Fruit fly (Drosophila melanogaster) whole organism, embryonic: ENCODE measurements around the gene Sec24CD.
A peak's percentile ranks its signal among the peaks of the same experiment; 100 is the strongest.

Experiments used
- Adf1 ChIP-seq: fragments of 200-800 bp; sonication (Bioruptor generic); IDR thresholded peaks from 2 replicates; pipeline ENCODE4 v1.3.6; 2022; ENCODE audit warnings: missing biosample characterization, missing genetic modification characterization
- CG10565 ChIP-seq: fragments of 200-800 bp; sonication (Bioruptor generic); optimal IDR thresholded peaks from 3 replicates; lab custom pipeline; 2016; ENCODE audit warnings: missing biosample characterization, mild to moderate bottlenecking, missing genetic modification characterization
- CG11696 ChIP-seq: fragments of 200-800 bp; sonication (Bioruptor generic); IDR thresholded peaks from 2 replicates; pipeline ENCODE4 v1.3.6; 2022; ENCODE audit warnings: missing biosample characterization, missing genetic modification characterization
- CG12299 ChIP-seq: fragments of 200-800 bp; sonication (Bioruptor generic); optimal IDR thresholded peaks from 2 replicates; lab custom pipeline; 2018; ENCODE audit warnings: missing biosample characterization, mild to moderate bottlenecking, missing genetic modification characterization
- CG12659 ChIP-seq: fragments of 200-800 bp; sonication (Bioruptor generic); optimal IDR thresholded peaks from 3 replicates; lab custom pipeline; 2017; ENCODE audit warnings: mild to moderate bottlenecking, missing biosample characterization, missing genetic modification reagents, missing genetic modification characterization
- CG12744 ChIP-seq: fragments of 200-800 bp; sonication (Bioruptor generic); optimal IDR thresholded peaks from 2 replicates; lab custom pipeline; 2016; ENCODE audit warnings: missing biosample characterization, missing genetic modification characterization
- CG13287 ChIP-seq: fragments of 200-800 bp; sonication (Bioruptor generic); IDR thresholded peaks from 2 replicates; pipeline ENCODE4 v1.3.6; 2022; ENCODE audit warnings: missing biosample characterization, missing genetic modification characterization; ENCODE audit not compliant: partially characterized antibody
- CG15073 ChIP-seq: fragments of 200-800 bp; sonication (Bioruptor generic); optimal IDR thresholded peaks from 2 replicates; lab custom pipeline; 2016; ENCODE audit warnings: missing biosample characterization, missing genetic modification characterization
- CG15269 ChIP-seq: fragments of 200-800 bp; sonication (Bioruptor generic); optimal IDR thresholded peaks from 2 replicates; lab custom pipeline; 2018; ENCODE audit warnings: missing biosample characterization, mild to moderate bottlenecking, missing genetic modification characterization, moderate library complexity
- CG1602 ChIP-seq: fragments of 200-800 bp; sonication (Bioruptor generic); optimal IDR thresholded peaks from 3 replicates; lab custom pipeline; 2016; ENCODE audit warnings: missing biosample characterization, missing genetic modification characterization
- CG17359 ChIP-seq: fragments of 200-800 bp; sonication (Bioruptor generic); optimal IDR thresholded peaks from 3 replicates; lab custom pipeline; 2018; ENCODE audit warnings: missing biosample characterization, mild to moderate bottlenecking, missing genetic modification characterization, moderate library complexity
- CG17612 ChIP-seq: fragments of 200-800 bp; sonication (Bioruptor generic); IDR thresholded peaks from 2 replicates; pipeline ENCODE4 v1.3.6; 2022; ENCODE audit warnings: missing biosample characterization, missing genetic modification characterization
- CG1832 ChIP-seq: fragments of 200-800 bp; sonication (Bioruptor generic); optimal IDR thresholded peaks from 2 replicates; lab custom pipeline; 2017; ENCODE audit warnings: missing biosample characterization, mild to moderate bottlenecking, missing genetic modification characterization, inconsistent platforms
- CG2116 ChIP-seq: fragments of 200-800 bp; sonication (Bioruptor generic); optimal IDR thresholded peaks from 3 replicates; lab custom pipeline; 2018; ENCODE audit warnings: missing biosample characterization, mild to moderate bottlenecking, missing genetic modification characterization
- CG4282 ChIP-seq: fragments of 200-800 bp; sonication (Bioruptor generic); optimal IDR thresholded peaks from 2 replicates; lab custom pipeline; 2016; ENCODE audit warnings: missing biosample characterization, missing genetic modification characterization
- CG7372 ChIP-seq: fragments of 200-800 bp; sonication (Bioruptor generic); IDR thresholded peaks from 2 replicates; pipeline ENCODE4 v1.3.6; 2022; ENCODE audit warnings: missing biosample characterization, missing genetic modification characterization
- CTCF ChIP-seq: fragments of 200-800 bp; sonication (Bioruptor generic); optimal IDR thresholded peaks from 2 replicates; lab custom pipeline; 2017; ENCODE audit warnings: missing biosample characterization, mild to moderate bottlenecking, missing genetic modification characterization, moderate library complexity
- Dfd ChIP-seq, 2 experiments: fragments of >200 bp; optimal IDR thresholded peaks; 2 replicates each; lab custom pipeline; 2017; ENCODE audit warnings: missing biosample characterization in 2 of 2, missing genetic modification characterization in 2 of 2
- Drgx ChIP-seq: fragments of 200-800 bp; sonication (Bioruptor generic); IDR thresholded peaks from 2 replicates; pipeline ENCODE4 v1.3.6; 2022; ENCODE audit warnings: missing biosample characterization, missing genetic modification characterization
- Fer3 ChIP-seq: fragments of 200-800 bp; sonication (Bioruptor generic); optimal IDR thresholded peaks from 2 replicates; lab custom pipeline; 2018; ENCODE audit warnings: missing biosample characterization, mild to moderate bottlenecking, missing genetic modification characterization, moderate library complexity
- Hmr ChIP-seq: fragments of 200-800 bp; sonication (Bioruptor generic); optimal IDR thresholded peaks from 3 replicates; lab custom pipeline; 2017; ENCODE audit warnings: mild to moderate bottlenecking, missing biosample characterization, missing genetic modification reagents, missing genetic modification characterization
- Hmx ChIP-seq: fragments of 200-800 bp; sonication (Bioruptor generic); optimal IDR thresholded peaks from 2 replicates; lab custom pipeline; 2016; ENCODE audit warnings: missing biosample characterization, missing genetic modification characterization
- Max ChIP-seq: fragments of 200-800 bp; sonication (Bioruptor generic); optimal IDR thresholded peaks from 2 replicates; lab custom pipeline; 2016; ENCODE audit warnings: missing biosample characterization, mild to moderate bottlenecking, missing genetic modification characterization
- Myb ChIP-seq: fragments of 200-800 bp; sonication (Bioruptor generic); optimal IDR thresholded peaks from 2 replicates; lab custom pipeline; 2016; ENCODE audit warnings: missing biosample characterization, missing genetic modification characterization
- Neu2 ChIP-seq: fragments of 200-800 bp; sonication (Bioruptor generic); optimal IDR thresholded peaks from 3 replicates; lab custom pipeline; 2016; ENCODE audit warnings: missing biosample characterization, missing genetic modification characterization, borderline replicate concordance
- Optix ChIP-seq: fragments of 200-800 bp; sonication (Bioruptor generic); IDR thresholded peaks from 3 replicates; pipeline ENCODE4 v1.3.6; 2022; ENCODE audit warnings: missing biosample characterization, missing genetic modification characterization
- PHDP ChIP-seq: fragments of 200-800 bp; sonication (Bioruptor generic); optimal IDR thresholded peaks from 3 replicates; lab custom pipeline; 2018; ENCODE audit warnings: missing biosample characterization, mild to moderate bottlenecking, missing genetic modification characterization, moderate library complexity
- Pdp1 ChIP-seq, 2 experiments: fragments of 200-800 bp; sonication (Bioruptor generic); optimal IDR thresholded peaks; 3 replicates each; lab custom pipeline; 2016; ENCODE audit warnings: missing biosample characterization in 2 of 2, missing genetic modification characterization in 2 of 2, mild to moderate bottlenecking in 1 of 2, moderate library complexity in 1 of 2
- Sin3A ChIP-seq: fragments of >200 bp; optimal IDR thresholded peaks from 2 replicates; lab custom pipeline; 2018
- Ssrp ChIP-seq: fragments of 200-800 bp; sonication (Bioruptor generic); optimal IDR thresholded peaks from 2 replicates; lab custom pipeline; 2018; ENCODE audit warnings: missing biosample characterization, mild to moderate bottlenecking, missing genetic modification characterization, moderate library complexity
- TFAM ChIP-seq: fragments of 200-800 bp; sonication (Bioruptor generic); optimal IDR thresholded peaks from 2 replicates; lab custom pipeline; 2017; ENCODE audit warnings: missing biosample characterization, missing genetic modification characterization, inconsistent platforms
- bigmax ChIP-seq: fragments of 200-800 bp; sonication (Bioruptor generic); optimal IDR thresholded peaks from 2 replicates; lab custom pipeline; 2018; ENCODE audit warnings: missing biosample characterization, mild to moderate bottlenecking, missing genetic modification characterization
- crp ChIP-seq, 2 experiments: fragments of 200-800 bp; sonication (Bioruptor generic); optimal IDR thresholded peaks; 2 replicates in 1 of 2; 3 replicates in 1 of 2; lab custom pipeline; 2017; ENCODE audit warnings: missing biosample characterization in 2 of 2, missing genetic modification characterization in 2 of 2, mild to moderate bottlenecking in 1 of 2, moderate library complexity in 1 of 2
- da ChIP-seq: fragments of 200-800 bp; sonication (Bioruptor generic); optimal IDR thresholded peaks from 2 replicates; lab custom pipeline; 2016; ENCODE audit warnings: missing biosample characterization, missing genetic modification characterization
- dimm ChIP-seq: fragments of 200-800 bp; sonication (Bioruptor generic); IDR thresholded peaks from 2 replicates; pipeline ENCODE4 v1.3.6; 2022; ENCODE audit warnings: missing biosample characterization, missing genetic modification characterization
- dmrt99B ChIP-seq: fragments of 200-800 bp; sonication (Bioruptor generic); optimal IDR thresholded peaks from 2 replicates; lab custom pipeline; 2018; ENCODE audit warnings: missing biosample characterization, mild to moderate bottlenecking, missing genetic modification characterization, moderate library complexity
- grau ChIP-seq: fragments of 200-800 bp; optimal IDR thresholded peaks from 3 replicates; lab custom pipeline; 2019; ENCODE audit warnings: missing biosample characterization, mild to moderate bottlenecking, missing genetic modification characterization, moderate library complexity
- mld ChIP-seq: fragments of 200-800 bp; sonication (Bioruptor generic); IDR thresholded peaks from 3 replicates; pipeline ENCODE4 v1.3.6; 2022; ENCODE audit warnings: missing biosample characterization, missing genetic modification characterization; ENCODE audit not compliant: partially characterized antibody
- nerfin-2 ChIP-seq: fragments of 200-800 bp; sonication (Bioruptor generic); IDR thresholded peaks from 2 replicates; pipeline ENCODE4 v1.3.6; 2022; ENCODE audit warnings: missing biosample characterization, missing genetic modification characterization; ENCODE audit not compliant: partially characterized antibody
- nmo ChIP-seq: fragments of 200-800 bp; sonication (Bioruptor generic); optimal IDR thresholded peaks from 2 replicates; lab custom pipeline; 2018; ENCODE audit warnings: missing biosample characterization, mild to moderate bottlenecking, missing genetic modification characterization, moderate library complexity
- odd ChIP-seq: fragments of 200-800 bp; sonication (Bioruptor generic); optimal IDR thresholded peaks from 2 replicates; lab custom pipeline; 2017; ENCODE audit warnings: missing biosample characterization, mild to moderate bottlenecking, missing genetic modification characterization
- onecut ChIP-seq: fragments of 200-800 bp; sonication (Bioruptor generic); IDR thresholded peaks from 2 replicates; pipeline ENCODE4 v1.3.6; 2022; ENCODE audit warnings: missing biosample characterization, missing genetic modification characterization
- pho ChIP-seq: fragments of 200-800 bp; sonication (Bioruptor generic); optimal IDR thresholded peaks from 2 replicates; lab custom pipeline; 2016; ENCODE audit warnings: missing biosample characterization, missing genetic modification characterization
- pnt ChIP-seq: fragments of 200-800 bp; sonication (Bioruptor generic); optimal IDR thresholded peaks from 3 replicates; lab custom pipeline; 2016; ENCODE audit warnings: missing biosample characterization, missing genetic modification characterization
- sc ChIP-seq, 3 experiments: fragments of >200 bp in 2 of 3; fragments of 200-800 bp in 1 of 3; sonication (Bioruptor generic) in 1 of 3; optimal IDR thresholded peaks; 2 replicates in 2 of 3; 3 replicates in 1 of 3; lab custom pipeline; 2017; ENCODE audit warnings: mild to moderate bottlenecking in 1 of 3, missing biosample characterization in 1 of 3, missing genetic modification characterization in 1 of 3, missing genetic modification reagents in 1 of 3
- scrt ChIP-seq: fragments of 200-800 bp; sonication (Bioruptor generic); optimal IDR thresholded peaks from 2 replicates; lab custom pipeline; 2018; ENCODE audit warnings: missing biosample characterization, mild to moderate bottlenecking, missing genetic modification characterization, moderate library complexity
- sd ChIP-seq: fragments of 200-800 bp; sonication (Bioruptor generic); optimal IDR thresholded peaks from 3 replicates; lab custom pipeline; 2018; ENCODE audit warnings: missing biosample characterization, mild to moderate bottlenecking, missing genetic modification characterization, moderate library complexity
- sug ChIP-seq: fragments of 200-800 bp; optimal IDR thresholded peaks from 2 replicates; lab custom pipeline; 2019; ENCODE audit warnings: missing biosample characterization, mild to moderate bottlenecking, missing genetic modification characterization, moderate library complexity
- unc-4 ChIP-seq: fragments of 200-800 bp; sonication (Bioruptor generic); IDR thresholded peaks from 2 replicates; pipeline ENCODE4 v1.3.6; 2022; ENCODE audit warnings: missing biosample characterization, missing genetic modification characterization; ENCODE audit not compliant: partially characterized antibody
- vfl ChIP-seq: fragments of 200-800 bp; sonication (Bioruptor generic); optimal IDR thresholded peaks from 2 replicates; lab custom pipeline; 2016; ENCODE audit warnings: missing biosample characterization, missing genetic modification characterization

Sec24CD gene

DNA sequence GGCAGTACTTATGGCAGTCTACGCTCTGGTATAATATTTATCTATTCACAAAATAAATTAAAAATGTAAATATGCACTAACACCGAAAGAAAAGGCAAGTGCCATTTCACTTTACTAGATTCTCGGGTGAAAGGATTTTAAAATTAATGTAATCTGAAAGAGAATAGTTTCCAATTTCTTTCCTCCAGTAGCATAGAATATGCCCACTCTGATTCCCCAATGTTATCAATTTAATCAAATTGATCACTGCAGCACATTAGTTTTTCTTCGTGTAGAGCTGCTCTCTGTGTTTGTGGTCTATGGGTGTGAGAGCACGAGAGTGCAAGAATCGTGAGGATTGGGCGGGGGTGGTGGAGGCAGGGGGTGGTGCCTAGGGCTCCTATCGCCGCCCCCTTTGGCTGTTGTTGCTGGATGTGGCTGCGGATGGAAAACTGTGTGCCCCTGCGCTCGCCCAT is 35.5 kb downstream of the Sec24CD start (continued):
- peak; percentile 64 for TF ChIP-seq CG12299 (tag; lab: Kevin White, UChicago)
- TF ChIP-seq Ssrp = peak; percentile 88
- TF ChIP-seq da (GFP tag; lab: Kevin White, UChicago) = no peak
- TF ChIP-seq CG1832 = no peak
- no peak for TF ChIP-seq pho (GFP tag; lab: Kevin White, UChicago)
- peak; percentile 77 for TF ChIP-seq CG1602 (GFP tag; lab: Kevin White, UChicago)
- peak; percentile 88 for TF ChIP-seq Drgx
- TF ChIP-seq PHDP = peak; percentile 85
- peak; percentile 18 for TF ChIP-seq Myb (GFP tag; lab: Kevin White, UChicago)
- peak; percentile 82 for TF ChIP-seq dmrt99B (tag; lab: Kevin White, UChicago)
- TF ChIP-seq CG10565 (GFP tag; lab: Kevin White, UChicago) = peak; percentile 44
- TF ChIP-seq sc (optimal IDR thresholded peaks at IDR 0.05; lab: Kevin White, UChicago) = no peak
- peak; percentile 96 for TF ChIP-seq sc (GFP tag; optimal IDR thresholded peaks at IDR 0.05; lab: Kevin White, UChicago)
- 0 out of 2 replicates have a peak, but pooled peaks have one; percentile 21 for TF ChIP-seq CG11696 (GFP tag; lab: Robert Waterston, UW)
- no peak for TF ChIP-seq CG13287 (GFP tag; lab: Robert Waterston, UW)
- TF ChIP-seq CG4282 (GFP tag; lab: Kevin White, UChicago) = no peak
- no peak for TF ChIP-seq CG12744 (GFP tag; lab: Kevin White, UChicago)
- TF ChIP-seq odd (GFP tag; lab: Kevin White, UChicago) = peak; percentile 75
- TF ChIP-seq dimm (GFP tag; lab: Robert Waterston, UW) = 0 out of 2 replicates have a peak, but pooled peaks have one; percentile 31
- TF ChIP-seq Sin3A = no peak
- no peak for TF ChIP-seq sd (tag; lab: Kevin White, UChicago)
- peak; percentile 32 for TF ChIP-seq sug (tag; lab: Kevin White, UChicago)
- TF ChIP-seq vfl (GFP tag; lab: Kevin White, UChicago) = no peak
- peak; percentile 67 for TF ChIP-seq TFAM (GFP tag; lab: Kevin White, UChicago)
- TF ChIP-seq Hmx = no peak
- peak; percentile 79 for TF ChIP-seq pnt
- peak; percentile 28; the same call in 1 of the 2 replicates for TF ChIP-seq CG7372 (GFP tag; lab: Robert Waterston, UW)
- TF ChIP-seq scrt = peak; percentile 62
- TF ChIP-seq unc-4 (GFP tag; lab: Robert Waterston, UW) = no peak
- TF ChIP-seq Dfd (GFP tag; optimal IDR thresholded peaks at IDR 0.05; lab: Kevin White, UChicago) = no peak
- peak; percentile 75 for TF ChIP-seq grau (tag; lab: Kevin White, UChicago)
- no peak for TF ChIP-seq CG17612 (GFP tag; lab: Robert Waterston, UW)
- peak; percentile 44 for TF ChIP-seq CG2116
- peak; percentile 75 for TF ChIP-seq Optix
- peak; percentile 94 for TF ChIP-seq nmo (GFP tag; lab: Kevin White, UChicago)
- peak; percentile 38 for TF ChIP-seq CTCF (GFP tag; lab: Kevin White, UChicago)
- peak; percentile 71 for TF ChIP-seq CG12659 (GFP tag; lab: Kevin White, UChicago)
- TF ChIP-seq Max (GFP tag; lab: Kevin White, UChicago) = peak; percentile 81
- TF ChIP-seq mld (GFP tag; lab: Robert Waterston, UW) = no peak
- peak; percentile 42 to 70 for TF ChIP-seq Pdp1 (GFP tag; optimal IDR thresholded peaks at IDR 0.05; lab: Kevin White, UChicago)
- TF ChIP-seq nerfin-2 (GFP tag; lab: Robert Waterston, UW) = no peak
- TF ChIP-seq CG17359 (tag; lab: Kevin White, UChicago) = peak; percentile 89
- peak; percentile 45 for TF ChIP-seq Hmr (GFP tag; lab: Kevin White, UChicago)
- TF ChIP-seq Fer3 = peak; percentile 60
- peak; percentile 50 for TF ChIP-seq CG15269 (tag; lab: Kevin White, UChicago)
- TF ChIP-seq CG15073 (GFP tag; lab: Kevin White, UChicago) = peak; percentile 22
- TF ChIP-seq bigmax (GFP tag; lab: Kevin White, UChicago) = peak; percentile 9
- no peak for TF ChIP-seq Adf1 (GFP tag; lab: Robert Waterston, UW)
- peak; percentile 71 for TF ChIP-seq onecut
- no peak for TF ChIP-seq Neu2 (GFP tag; lab: Kevin White, UChicago)
- peak in 1 of 2 experiments; percentile 40 for TF ChIP-seq crp (GFP tag; optimal IDR thresholded peaks at IDR 0.05; lab: Kevin White, UChicago)
